Worm (Caenorhabditis elegans) whole organism, midembryonic: Measurements from ENCODE around the gene cnt-1.

Source experiments
- T22C8.4 ChIP-seq: fragments of 200-800 bp; sonication (Bioruptor generic); IDR thresholded peaks from 2 replicates; pipeline ENCODE4 v1.3.6; 2022; ENCODE audit warnings: missing genetic modification characterization, missing compliant biosample characterization
- cog-1 ChIP-seq: sonication (generic microtip); optimal IDR thresholded peaks from 2 replicates; lab custom pipeline; 2016; ENCODE audit warnings: missing genetic modification characterization, missing compliant biosample characterization
- flt-1 ChIP-seq: fragments of 200-800 bp; sonication (Bioruptor generic); IDR thresholded peaks from 2 replicates; pipeline ENCODE4 v1.3.6; 2022; ENCODE audit warnings: missing genetic modification characterization, missing compliant biosample characterization
- klf-2 ChIP-seq: fragments of 200-800 bp; sonication (Bioruptor generic); conservative IDR thresholded peaks from 2 replicates; pipeline ENCODE4 v1.3.6; 2022; ENCODE audit warnings: missing genetic modification reagents, missing genetic modification characterization, missing compliant biosample characterization
- med-1 ChIP-seq: sonication (generic microtip); optimal IDR thresholded peaks from 2 replicates; lab custom pipeline; 2017; ENCODE audit warnings: missing genetic modification characterization, mild to moderate bottlenecking, missing compliant biosample characterization, antibody characterized with exemption, missing genetic modification reagents; ENCODE audit not compliant: insufficient read depth
- ref-1 ChIP-seq: fragments of 200-800 bp; sonication (Bioruptor generic); conservative IDR thresholded peaks from 2 replicates; pipeline ENCODE4 v1.3.6; 2022; ENCODE audit warnings: missing genetic modification reagents, missing genetic modification characterization, missing compliant biosample characterization
- tab-1 ChIP-seq: fragments of 200-800 bp; sonication (Bioruptor generic); IDR thresholded peaks from 2 replicates; pipeline ENCODE4 v1.3.6; 2022; ENCODE audit warnings: missing genetic modification characterization, missing compliant biosample characterization
- ztf-23 ChIP-seq: fragments of 200-800 bp; sonication (Bioruptor generic); IDR thresholded peaks from 2 replicates; pipeline ENCODE4 v1.3.6; 2022; ENCODE audit warnings: missing genetic modification reagents, missing genetic modification characterization, missing compliant biosample characterization
- ztf-29 ChIP-seq: fragments of 200-800 bp; sonication (Bioruptor generic); IDR thresholded peaks from 2 replicates; pipeline ENCODE4 v1.3.6; 2022; ENCODE audit warnings: missing genetic modification reagents, missing genetic modification characterization, missing compliant biosample characterization

cnt-1 gene

DNA sequence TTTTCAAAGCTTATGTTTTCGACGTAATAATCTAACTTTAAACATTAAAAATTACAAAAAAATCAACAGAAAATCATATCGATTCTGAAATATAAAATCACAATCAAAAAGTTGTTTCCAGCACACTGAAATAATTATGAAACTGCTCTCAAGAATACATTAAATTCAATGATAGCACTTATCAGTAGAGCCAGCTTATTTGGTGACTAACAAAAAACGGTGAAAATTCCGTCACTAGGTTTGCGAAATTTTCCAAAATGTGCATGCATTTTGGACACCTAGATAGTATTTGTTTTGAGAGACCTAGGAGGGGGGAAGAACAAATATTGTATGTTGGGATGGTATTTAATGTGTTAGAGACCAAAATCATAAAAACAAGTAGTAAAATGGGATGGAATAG, 25.6 kb downstream of the cnt-1 start:
- TF ChIP-seq ztf-29 (GFP tag; lab: Robert Waterston, UW) (no peak), ztf-23 (no peak), tab-1 (GFP tag; lab: Robert Waterston, UW) (no peak)

DNA sequence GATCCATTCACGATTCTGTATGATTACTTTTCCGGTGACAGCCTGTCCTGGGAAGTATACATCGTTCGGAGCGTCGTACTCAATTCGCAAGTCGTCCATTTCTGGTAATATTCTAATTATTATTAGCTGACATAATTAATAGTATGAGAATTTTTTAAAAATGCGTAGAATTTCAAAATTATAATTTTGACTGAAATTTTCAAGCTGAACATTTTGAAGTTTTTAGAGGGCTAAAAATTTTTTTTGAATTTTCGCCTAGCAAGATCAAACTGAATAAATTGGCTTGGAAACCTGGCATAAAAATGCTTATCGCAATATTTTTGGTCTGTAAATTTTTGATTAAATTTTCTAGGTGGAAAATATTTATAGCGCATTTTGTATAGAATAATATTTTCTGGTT, 26.1 kb downstream of the cnt-1 start, which contains the start of gene arrd-7:
Gene arrd-7 (minus strand): TSS at position 101 of the 400 bp plus-strand sequence.
- TF ChIP-seq med-1 (GFP tag; lab: Kevin White, UChicago) (no peak), ref-1 (GFP tag; lab: Robert Waterston, UW) (no peak)

DNA sequence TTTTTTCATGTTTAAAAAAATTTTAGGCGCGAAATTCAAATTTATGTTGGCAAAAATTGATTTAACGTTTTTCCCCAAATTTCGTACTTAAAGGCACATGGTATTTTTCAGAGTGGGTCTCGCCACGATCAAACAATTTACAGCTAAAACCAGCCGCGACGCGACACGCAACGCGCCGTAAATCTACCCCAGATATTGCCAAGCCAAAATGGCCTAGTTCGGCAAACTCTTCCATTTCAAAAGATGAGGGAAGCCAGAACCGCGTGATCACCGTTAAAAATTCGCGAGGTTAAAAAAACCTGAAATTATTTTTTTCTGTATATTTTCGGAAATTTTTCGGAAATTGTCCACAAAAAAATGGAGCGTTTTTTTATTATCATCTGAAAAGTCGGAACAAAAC, 28.8 kb downstream of the cnt-1 start:
- no peak for TF ChIP-seq T22C8.4 (GFP tag; lab: Robert Waterston, UW)
- TF ChIP-seq ztf-29 (GFP tag; lab: Robert Waterston, UW) = no peak
- TF ChIP-seq ztf-23 = no peak
- no peak for TF ChIP-seq cog-1 (tag; lab: Kevin White, UChicago)
- no peak for TF ChIP-seq med-1 (GFP tag; lab: Kevin White, UChicago)
- TF ChIP-seq flt-1 (GFP tag; lab: Robert Waterston, UW) = no peak
- no peak for TF ChIP-seq klf-2 (GFP tag; lab: Robert Waterston, UW)

DNA sequence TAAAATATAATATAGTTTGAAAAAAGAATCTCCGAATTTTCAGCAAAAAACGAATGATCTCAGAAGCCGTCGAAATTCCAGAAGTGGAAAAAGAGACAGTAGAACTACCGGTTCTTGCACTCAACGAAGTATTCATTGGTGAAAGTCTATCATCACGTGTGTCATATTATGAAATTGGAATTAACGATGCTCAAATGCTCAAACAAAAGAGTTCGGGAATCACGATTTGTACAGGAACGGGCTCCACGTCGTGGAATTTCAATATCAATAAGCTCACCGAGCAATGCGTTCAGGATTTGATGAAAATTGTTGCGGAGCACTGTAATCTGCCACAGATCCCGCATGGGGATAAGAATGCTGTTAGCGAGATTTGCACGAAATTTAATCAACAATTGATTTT, 30.4 kb downstream of the cnt-1 start:
- TF ChIP-seq klf-2 (GFP tag; lab: Robert Waterston, UW) = no peak
- TF ChIP-seq flt-1 (GFP tag; lab: Robert Waterston, UW) = no peak
- TF ChIP-seq med-1 (GFP tag; lab: Kevin White, UChicago) = no peak
- TF ChIP-seq ref-1 (GFP tag; lab: Robert Waterston, UW) = no peak

DNA sequence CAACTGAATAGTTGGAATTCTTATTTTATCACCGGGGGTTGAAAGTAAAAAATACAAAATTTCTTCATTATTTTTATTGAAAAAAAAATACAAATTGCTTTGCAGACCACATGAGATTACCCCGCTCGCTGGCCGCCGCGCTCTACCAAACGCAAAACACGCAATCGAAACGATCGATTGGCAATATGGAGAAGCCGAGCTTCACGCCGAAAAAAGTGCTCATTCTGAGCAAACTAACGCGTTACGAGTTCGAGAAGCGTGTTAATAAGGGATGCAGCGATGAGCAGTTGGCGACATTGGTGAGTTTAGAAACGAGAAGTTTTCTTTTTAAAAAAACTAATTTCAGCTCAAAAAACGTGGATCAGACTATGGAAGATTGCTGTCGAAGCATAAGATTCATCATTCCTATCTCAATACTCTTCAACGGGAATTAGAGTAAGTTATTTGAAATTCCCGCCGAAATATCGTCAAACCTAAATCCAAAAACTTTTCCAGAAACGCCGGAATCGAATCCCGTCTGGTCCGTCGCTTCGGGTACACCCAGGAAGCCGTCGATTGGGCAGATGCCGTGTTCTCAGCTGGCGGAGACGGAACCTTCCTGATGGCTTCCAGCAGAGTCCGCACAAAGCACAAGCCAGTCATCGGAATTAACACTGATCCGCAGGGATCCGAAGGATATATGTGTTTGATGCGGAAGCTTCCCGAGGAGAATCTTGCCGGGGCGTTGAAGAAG, 33.1 kb downstream of the cnt-1 start:
- TF ChIP-seq cog-1 (tag; lab: Kevin White, UChicago) (no peak), klf-2 (GFP tag; lab: Robert Waterston, UW) (no peak), ref-1 (GFP tag; lab: Robert Waterston, UW) (no peak), med-1 (GFP tag; lab: Kevin White, UChicago) (no peak), ztf-29 (GFP tag; lab: Robert Waterston, UW) (no peak), T22C8.4 (GFP tag; lab: Robert Waterston, UW) (no peak), tab-1 (GFP tag; lab: Robert Waterston, UW) (no peak), ztf-23 (no peak), flt-1 (GFP tag; lab: Robert Waterston, UW) (no peak)

DNA sequence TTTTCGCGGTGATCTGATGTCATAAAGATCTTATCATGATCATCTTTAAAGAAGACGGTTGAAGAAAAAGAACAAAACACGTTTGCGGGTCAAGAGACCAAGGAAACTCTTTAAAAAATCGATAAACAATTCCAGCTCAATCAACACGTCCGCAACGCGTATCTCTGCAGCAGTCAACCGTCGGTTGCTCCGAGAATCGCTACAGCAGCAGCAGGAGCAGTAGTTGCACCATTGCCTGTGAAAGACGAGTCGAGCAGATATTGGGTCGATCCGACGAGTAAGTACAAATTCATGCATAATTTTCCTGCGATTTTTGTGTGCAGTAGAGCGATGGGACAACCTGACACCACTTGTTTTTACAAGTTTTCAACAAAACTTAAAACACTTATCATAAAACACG, 34.1 kb downstream of the cnt-1 start:
- TF ChIP-seq cog-1 (tag; lab: Kevin White, UChicago) (no peak), flt-1 (GFP tag; lab: Robert Waterston, UW) (no peak), ztf-29 (GFP tag; lab: Robert Waterston, UW) (no peak), ztf-23 (no peak), ref-1 (GFP tag; lab: Robert Waterston, UW) (no peak)

DNA sequence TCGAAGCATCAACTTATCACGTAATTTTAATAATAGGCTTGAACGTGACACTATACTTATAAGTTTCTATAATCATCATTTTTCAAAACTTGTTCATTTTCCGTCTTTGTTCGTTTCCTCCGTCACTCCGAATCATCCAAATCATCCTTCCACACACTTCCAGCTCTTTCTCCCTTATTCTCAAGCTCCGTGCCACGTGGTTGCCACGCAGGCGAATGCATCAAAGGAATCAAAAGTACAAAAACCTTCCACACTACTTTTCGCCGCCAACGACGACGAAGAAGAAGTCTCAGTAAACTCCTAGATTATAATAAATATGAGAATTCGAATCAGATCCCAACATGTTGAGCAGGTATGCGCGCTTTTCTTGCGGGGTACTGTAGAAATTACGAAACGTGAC, 34.5 kb downstream of the cnt-1 start:
- TF ChIP-seq ztf-29 (GFP tag; lab: Robert Waterston, UW) = no peak
- no peak for TF ChIP-seq tab-1 (GFP tag; lab: Robert Waterston, UW)
- no peak for TF ChIP-seq klf-2 (GFP tag; lab: Robert Waterston, UW)
- no peak for TF ChIP-seq T22C8.4 (GFP tag; lab: Robert Waterston, UW)
- TF ChIP-seq med-1 (GFP tag; lab: Kevin White, UChicago) = no peak
- TF ChIP-seq ztf-23 = no peak
- no peak for TF ChIP-seq cog-1 (tag; lab: Kevin White, UChicago)
- TF ChIP-seq ref-1 (GFP tag; lab: Robert Waterston, UW) = no peak

DNA sequence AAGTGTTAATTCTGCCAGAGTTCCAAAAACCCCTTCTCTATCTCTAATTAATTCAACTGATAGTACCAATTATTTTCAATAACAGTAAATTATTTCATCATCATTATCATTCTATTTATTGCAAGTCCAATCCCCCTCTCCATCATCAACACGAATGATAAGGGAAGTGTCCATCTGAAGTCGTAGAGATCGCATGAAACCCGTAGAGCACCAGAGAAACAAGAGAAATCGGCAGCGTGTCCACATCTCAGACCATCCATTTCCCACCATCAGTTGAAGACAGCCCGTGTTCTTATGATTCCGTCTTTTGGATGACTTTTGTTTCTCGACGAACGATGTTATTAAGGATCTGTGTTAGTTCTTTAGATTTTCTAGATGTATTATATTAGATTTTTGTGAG, 35.2 kb downstream of the cnt-1 start:
- no peak for TF ChIP-seq klf-2 (GFP tag; lab: Robert Waterston, UW)
- TF ChIP-seq ztf-23 = no peak
- TF ChIP-seq ztf-29 (GFP tag; lab: Robert Waterston, UW) = no peak
- no peak for TF ChIP-seq flt-1 (GFP tag; lab: Robert Waterston, UW)
- TF ChIP-seq med-1 (GFP tag; lab: Kevin White, UChicago) = no peak
- no peak for TF ChIP-seq tab-1 (GFP tag; lab: Robert Waterston, UW)
- no peak for TF ChIP-seq T22C8.4 (GFP tag; lab: Robert Waterston, UW)
- TF ChIP-seq ref-1 (GFP tag; lab: Robert Waterston, UW) = no peak
- TF ChIP-seq cog-1 (tag; lab: Kevin White, UChicago) = no peak

DNA sequence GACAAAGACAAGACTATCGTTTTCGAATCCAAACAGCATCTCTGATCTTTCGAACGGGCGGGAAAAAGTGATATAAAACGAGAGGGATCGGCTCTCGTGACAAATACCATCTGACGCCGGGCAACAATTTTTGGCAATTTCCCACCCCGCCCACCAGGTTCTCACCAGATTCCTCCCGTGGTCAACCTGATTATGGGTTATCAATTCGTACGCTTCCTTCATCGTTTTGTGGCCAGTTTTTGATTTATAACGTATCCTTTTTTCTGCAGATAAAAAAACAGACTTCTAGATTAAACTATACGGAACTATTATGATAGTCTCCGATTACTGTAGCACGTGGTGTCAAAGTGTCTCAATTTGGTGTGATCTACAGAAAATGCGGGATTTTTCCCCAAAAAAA, 35.7 kb downstream of the cnt-1 start:
- TF ChIP-seq klf-2 (GFP tag; lab: Robert Waterston, UW) = no peak
- TF ChIP-seq T22C8.4 (GFP tag; lab: Robert Waterston, UW) = no peak
- no peak for TF ChIP-seq ztf-23
- no peak for TF ChIP-seq tab-1 (GFP tag; lab: Robert Waterston, UW)
- no peak for TF ChIP-seq flt-1 (GFP tag; lab: Robert Waterston, UW)
- TF ChIP-seq ref-1 (GFP tag; lab: Robert Waterston, UW) = no peak
- no peak for TF ChIP-seq cog-1 (tag; lab: Kevin White, UChicago)
- no peak for TF ChIP-seq med-1 (GFP tag; lab: Kevin White, UChicago)
- TF ChIP-seq ztf-29 (GFP tag; lab: Robert Waterston, UW) = no peak

DNA sequence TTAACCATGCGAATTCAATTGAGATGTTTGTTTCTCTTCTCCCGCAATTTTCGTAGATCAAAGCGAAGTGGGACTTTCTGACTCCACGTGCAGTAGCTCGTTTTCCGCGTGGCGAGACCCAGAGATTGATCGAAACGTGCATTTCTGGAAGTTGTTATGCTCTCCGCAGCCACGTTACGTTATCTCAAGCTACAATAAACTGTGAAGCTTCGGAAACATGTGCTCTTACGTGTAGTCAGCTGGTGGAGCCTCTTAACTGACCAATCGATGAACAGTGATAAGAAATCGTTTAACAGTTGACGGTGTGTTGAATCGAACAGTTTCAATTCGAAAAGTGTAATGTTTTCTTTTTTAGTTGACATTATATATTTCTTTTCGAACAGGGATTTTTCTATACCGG, 36.5 kb downstream of the cnt-1 start:
- TF ChIP-seq cog-1 (tag; lab: Kevin White, UChicago) (no peak), ztf-23 (no peak), flt-1 (GFP tag; lab: Robert Waterston, UW) (no peak), ref-1 (GFP tag; lab: Robert Waterston, UW) (no peak)
